Worm (Caenorhabditis elegans): ENCODE data around the gene srbc-33.

The srbc-33 gene

ce11 chrV:3450351-3450750 is 34.3 kb downstream of the srbc-33 start:
- TF ChIP-seq fos-1 (tag; optimal IDR thresholded peaks at IDR 0.05) (no peak), elt-3 (tag; optimal IDR thresholded peaks at IDR 0.05) (no peak), nhr-28 (tag; optimal IDR thresholded peaks at IDR 0.05) (no peak), unc-39 (tag; optimal IDR thresholded peaks at IDR 0.05) (no peak), nhr-12 (tag; optimal IDR thresholded peaks at IDR 0.05) (no peak), snpc-4 (tag; optimal IDR thresholded peaks at IDR 0.05) (no peak), egl-27 (tag; optimal IDR thresholded peaks at IDR 0.05) (no peak)

DNA sequence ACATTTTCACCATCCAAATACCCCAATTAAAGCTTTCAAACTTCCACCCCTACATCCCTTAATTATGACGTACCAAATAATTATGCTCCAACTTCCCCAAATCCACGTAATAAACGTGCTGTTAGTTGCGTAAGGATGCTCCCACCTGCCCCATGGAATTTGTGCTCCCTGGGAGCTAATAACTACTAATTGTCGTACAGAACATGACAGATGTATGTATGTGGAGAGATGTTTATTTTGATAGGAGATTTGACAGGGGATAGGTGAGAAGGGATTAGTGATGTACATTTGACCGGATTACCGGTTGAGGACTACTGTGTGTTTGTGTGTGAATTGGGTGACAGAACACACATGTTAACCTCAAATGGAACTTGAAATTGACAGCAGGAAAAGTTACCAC is 34.8 kb downstream of the srbc-33 start:
- TF ChIP-seq nhr-28 (tag; optimal IDR thresholded peaks at IDR 0.05), result no peak
- TF ChIP-seq nhr-237 (tag; optimal IDR thresholded peaks at IDR 0.05), result no peak
- TF ChIP-seq mdl-1 (tag; optimal IDR thresholded peaks at IDR 0.05), result no peak
- no peak for TF ChIP-seq nhr-77 (tag; optimal IDR thresholded peaks at IDR 0.05)
- no peak for TF ChIP-seq elt-2 (tag; optimal IDR thresholded peaks at IDR 0.05)
- no peak for TF ChIP-seq elt-1 (tag; optimal IDR thresholded peaks at IDR 0.05)
- TF ChIP-seq aly-2 (tag; optimal IDR thresholded peaks at IDR 0.05), result no peak
- no peak for TF ChIP-seq nhr-25 (tag; optimal IDR thresholded peaks at IDR 0.05)
- no peak for TF ChIP-seq lsy-12 (tag; optimal IDR thresholded peaks at IDR 0.05)
- TF ChIP-seq pha-4 (tag; optimal IDR thresholded peaks at IDR 0.05), result no peak
- no peak for TF ChIP-seq nhr-11 (tag; optimal IDR thresholded peaks at IDR 0.05)

DNA sequence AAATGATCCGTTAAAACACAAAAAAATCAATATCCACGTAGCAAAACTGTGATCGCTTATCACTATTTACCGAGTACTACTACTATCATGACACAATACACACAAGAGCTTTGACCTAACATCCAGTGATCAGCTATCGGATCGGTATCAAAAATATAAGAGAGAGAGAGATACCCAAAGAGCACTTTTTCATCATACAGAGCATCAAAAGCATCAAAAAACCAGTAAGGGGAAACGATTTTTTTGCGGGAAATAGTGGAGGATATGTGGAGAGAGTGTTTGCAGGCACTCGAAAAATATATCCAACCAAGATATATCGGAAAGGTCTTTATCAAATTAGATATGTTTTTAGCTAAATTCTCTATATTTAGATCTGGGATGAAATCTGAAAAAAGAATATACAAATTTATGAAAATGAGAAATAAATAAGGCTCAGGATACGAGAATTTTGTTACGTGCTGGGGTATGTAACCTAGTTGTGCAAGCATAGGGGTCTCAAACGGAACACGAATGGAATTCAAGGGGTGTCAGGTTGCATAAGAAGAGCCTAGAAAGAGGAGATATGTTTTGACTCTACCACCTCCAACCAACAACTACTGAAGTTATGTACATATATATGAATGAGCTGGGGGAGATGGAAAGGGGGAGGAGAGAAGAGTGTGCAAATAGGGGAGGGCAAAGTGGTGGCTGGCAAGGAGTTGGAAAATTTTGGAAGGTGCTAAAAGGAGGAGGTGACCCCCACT is 39.3 kb downstream of the srbc-33 start:
- TF ChIP-seq pha-4 (tag; optimal IDR thresholded peaks at IDR 0.05), result peak; percentile 10
- no peak for TF ChIP-seq nhr-25 (tag; optimal IDR thresholded peaks at IDR 0.05)

ce11 chrV:3444777-3445089 is 39.9 kb downstream of the srbc-33 start, which contains the start of gene cfz-2:
cfz-2 (minus strand) TSS chrV:3444877.
- TF ChIP-seq hmg-11 (tag; optimal IDR thresholded peaks at IDR 0.05) (no peak), nhr-77 (tag; optimal IDR thresholded peaks at IDR 0.05) (no peak), ceh-9 (tag; optimal IDR thresholded peaks at IDR 0.05) (no peak), elt-2 (tag; optimal IDR thresholded peaks at IDR 0.05) (no peak), fkh-10 (GFP tag; optimal IDR thresholded peaks at IDR 0.05) (no peak), nhr-76 (tag; optimal IDR thresholded peaks at IDR 0.05) (no peak), lsy-12 (tag; optimal IDR thresholded peaks at IDR 0.05) (no peak), ceh-28 (tag; optimal IDR thresholded peaks at IDR 0.05) (no peak), mml-1 (tag; optimal IDR thresholded peaks at IDR 0.05) (no peak), unc-39 (tag; optimal IDR thresholded peaks at IDR 0.05) (no peak), ama-1 (optimal IDR thresholded peaks at IDR 0.05) (no peak), nhr-67 (tag; optimal IDR thresholded peaks at IDR 0.05) (no peak)

ce11 chrV:3442609-3443008 is 42.0 kb downstream of the srbc-33 start:
- TF ChIP-seq ceh-82 (tag; optimal IDR thresholded peaks at IDR 0.05) (no peak), egl-5 (tag; optimal IDR thresholded peaks at IDR 0.05) (no peak), mml-1 (tag; optimal IDR thresholded peaks at IDR 0.05) (no peak), nhr-67 (tag; optimal IDR thresholded peaks at IDR 0.05) (no peak), nhr-11 (tag; optimal IDR thresholded peaks at IDR 0.05) (no peak), lsy-12 (tag; optimal IDR thresholded peaks at IDR 0.05) (no peak), zag-1 (tag; optimal IDR thresholded peaks at IDR 0.05) (no peak), hmg-11 (tag; optimal IDR thresholded peaks at IDR 0.05) (no peak)
